Worm (Caenorhabditis elegans): ENCODE measurements around the gene C34D10.1.
A peak's percentile ranks its signal among the peaks of the same experiment; 100 is the strongest.

C34D10.1 gene

DNA sequence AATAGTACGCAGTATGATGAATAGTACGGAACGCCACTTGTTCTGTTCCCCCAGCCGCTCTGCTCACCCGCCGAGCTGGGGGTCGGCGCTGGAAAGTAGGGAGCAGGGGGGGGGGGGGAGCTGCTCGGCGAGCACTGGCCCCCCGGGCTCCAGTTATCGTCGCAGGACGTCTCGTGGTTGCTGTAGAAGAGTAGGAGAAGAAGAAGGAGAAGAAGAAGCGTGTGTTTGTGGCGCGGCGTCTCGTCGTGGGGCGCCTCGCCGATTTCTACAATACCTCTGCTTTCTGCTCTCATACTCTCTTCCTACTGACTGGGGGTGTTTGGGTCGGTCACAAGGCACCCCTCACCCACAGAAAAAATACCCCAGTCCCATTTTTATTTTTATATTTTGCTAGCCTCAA is 12.0 kb upstream of the C34D10.1 start:
- TF ChIP-seq dve-1 (tag; optimal IDR thresholded peaks at IDR 0.05; ENCODE audit: insufficient read depth) = no peak
- TF ChIP-seq Y48G9A.11 (GFP tag; IDR thresholded peaks at IDR 0.05) = peak; percentile 32; the same call in 1 of the 2 replicates
- no peak for TF ChIP-seq skn-1 (tag; optimal IDR thresholded peaks at IDR 0.05)
- no peak for TF ChIP-seq nhr-6 (tag; optimal IDR thresholded peaks at IDR 0.05)
- TF ChIP-seq lsy-2 (tag; optimal IDR thresholded peaks at IDR 0.05) = peak in 1 of 2 experiments; percentile 54
- no peak for TF ChIP-seq lin-1 (GFP tag; IDR thresholded peaks at IDR 0.05)
- peak; percentile 47 for TF ChIP-seq hlh-11 (tag; optimal IDR thresholded peaks at IDR 0.05)
- no peak for TF ChIP-seq zip-11 (GFP tag; IDR thresholded peaks at IDR 0.05)
- TF ChIP-seq F10B5.3 (tag; optimal IDR thresholded peaks at IDR 0.05) = no peak
- TF ChIP-seq R02D3.7 (tag; optimal IDR thresholded peaks at IDR 0.05) = no peak
- no peak for TF ChIP-seq nhr-42 (GFP tag; IDR thresholded peaks at IDR 0.05)
- 0 out of 2 replicates have a peak, but pooled peaks have one; percentile 24 for TF ChIP-seq lin-38 (GFP tag; IDR thresholded peaks at IDR 0.05)
- no peak for TF ChIP-seq egl-27 (tag; optimal IDR thresholded peaks at IDR 0.05)
- TF ChIP-seq madf-5 (GFP tag; IDR thresholded peaks at IDR 0.05) = no peak
- no peak for TF ChIP-seq F44E2.7 (GFP tag; IDR thresholded peaks at IDR 0.05)
- no peak for TF ChIP-seq vab-7 (GFP tag; IDR thresholded peaks at IDR 0.05)
- peak; percentile 100 for TF ChIP-seq set-16 (GFP tag; IDR thresholded peaks at IDR 0.05)
- peak; percentile 23; the same call in 1 of the 2 replicates for TF ChIP-seq Y75B8A.6 (GFP tag; IDR thresholded peaks at IDR 0.05)
- TF ChIP-seq daf-8 (GFP tag; IDR thresholded peaks at IDR 0.05) = no peak
- TF ChIP-seq tra-1 (GFP tag; IDR thresholded peaks at IDR 0.05) = peak; percentile 33; the same call in 1 of the 2 replicates
- TF ChIP-seq daf-19 (GFP tag; conservative IDR thresholded peaks at IDR 0.05) = no peak
- TF ChIP-seq fos-1 (tag; optimal IDR thresholded peaks at IDR 0.05) = no peak
- TF ChIP-seq ctbp-1 (GFP tag; IDR thresholded peaks at IDR 0.05) = peak; percentile 81
- no peak for TF ChIP-seq zfp-3 (GFP tag; conservative IDR thresholded peaks at IDR 0.05)
- TF ChIP-seq gei-8 (GFP tag; optimal IDR thresholded peaks at IDR 0.05) = no peak
- 0 out of 2 replicates have a peak, but pooled peaks have one; percentile 18 for TF ChIP-seq dmd-8 (GFP tag; IDR thresholded peaks at IDR 0.05)
- no peak for TF ChIP-seq nhr-48 (tag; optimal IDR thresholded peaks at IDR 0.05)
- TF ChIP-seq Y5F2A.4 (GFP tag; optimal IDR thresholded peaks at IDR 0.05) = no peak
- TF ChIP-seq nhr-237 (tag; optimal IDR thresholded peaks at IDR 0.05) = no peak
- no peak for TF ChIP-seq zip-2 (tag; optimal IDR thresholded peaks at IDR 0.05)
- no peak for TF ChIP-seq snpc-4 (tag; optimal IDR thresholded peaks at IDR 0.05)
- TF ChIP-seq ceh-62 (tag; optimal IDR thresholded peaks at IDR 0.05) = no peak
- no peak for TF ChIP-seq nhr-111 (GFP tag; optimal IDR thresholded peaks at IDR 0.05)
- no peak for TF ChIP-seq jun-1 (tag; optimal IDR thresholded peaks at IDR 0.05)
- TF ChIP-seq nhr-76 (tag; optimal IDR thresholded peaks at IDR 0.05) = no peak
- TF ChIP-seq ztf-11 (tag; optimal IDR thresholded peaks at IDR 0.05) = no peak
- no peak for TF ChIP-seq fkh-10 (GFP tag; optimal IDR thresholded peaks at IDR 0.05)
- no peak for TF ChIP-seq ama-1 (optimal IDR thresholded peaks at IDR 0.05)
- TF ChIP-seq unc-130 (GFP tag; optimal IDR thresholded peaks at IDR 0.05) = no peak
- peak; percentile 77 for TF ChIP-seq hmg-1.1 (GFP tag; IDR thresholded peaks at IDR 0.05)
- TF ChIP-seq ceh-28 (tag; optimal IDR thresholded peaks at IDR 0.05) = no peak
- TF ChIP-seq F49E8.2 (tag; optimal IDR thresholded peaks at IDR 0.05; ENCODE audit: borderline replicate concordance) = no peak
- TF ChIP-seq hif-1 (tag; optimal IDR thresholded peaks at IDR 0.05) = no peak
- peak; percentile 62; the same call in 1 of the 2 replicates for TF ChIP-seq ceh-20 (GFP tag; IDR thresholded peaks at IDR 0.05)
- TF ChIP-seq dmd-9 (GFP tag; IDR thresholded peaks at IDR 0.05) = no peak
- no peak for TF ChIP-seq mdt-29 (GFP tag; IDR thresholded peaks at IDR 0.05)
- TF ChIP-seq unc-62 (GFP tag; optimal IDR thresholded peaks at IDR 0.05 in 1 of 2) = no peak
- TF ChIP-seq unc-62 (tag; optimal IDR thresholded peaks at IDR 0.05) = no peak
- peak; percentile 86 for TF ChIP-seq hlh-30 (tag; optimal IDR thresholded peaks at IDR 0.05; ENCODE audit: insufficient read depth)
- TF ChIP-seq duxl-1 (tag; optimal IDR thresholded peaks at IDR 0.05; ENCODE audit: poor library complexity) = no peak
- TF ChIP-seq dmd-6 (GFP tag; IDR thresholded peaks at IDR 0.05) = no peak
- TF ChIP-seq cey-2 (tag; optimal IDR thresholded peaks at IDR 0.05; ENCODE audit: borderline replicate concordance, insufficient read depth) = no peak
